Worm (Caenorhabditis elegans): ENCODE measurements around the gene pot-2.

ce11 chrII:14540551-14540950 lies 16.6 kb downstream of the pot-2 start:
- TF ChIP-seq nhr-12 (tag; optimal IDR thresholded peaks at IDR 0.05) (no peak), ceh-82 (tag; optimal IDR thresholded peaks at IDR 0.05) (no peak), jun-1 (tag; optimal IDR thresholded peaks at IDR 0.05) (no peak), ZK546.5 (tag; optimal IDR thresholded peaks at IDR 0.05) (no peak), unc-62 (GFP tag; optimal IDR thresholded peaks at IDR 0.05) (no peak), zag-1 (tag; optimal IDR thresholded peaks at IDR 0.05) (no peak), elt-3 (tag; optimal IDR thresholded peaks at IDR 0.05) (no peak), lin-39 (tag; optimal IDR thresholded peaks at IDR 0.05) (no peak), ama-1 (optimal IDR thresholded peaks at IDR 0.05) (no peak), snpc-4 (tag; optimal IDR thresholded peaks at IDR 0.05) (no peak), fos-1 (tag; optimal IDR thresholded peaks at IDR 0.05) (no peak), pha-4 (tag; optimal IDR thresholded peaks at IDR 0.05) (no peak), egl-27 (tag; optimal IDR thresholded peaks at IDR 0.05) (no peak)
